Fruit fly (Drosophila melanogaster): ENCODE data around the gene ICA69.

The ICA69 gene

dm6 chr3L:21176935-21177581 lies 45.8 kb downstream of the ICA69 start (continued):
- TF ChIP-seq CrebA (GFP tag; optimal IDR thresholded peaks at IDR 0.05; ENCODE audit: borderline replicate concordance) (no peak), jim (GFP tag; optimal IDR thresholded peaks at IDR 0.05) (no peak), fru (GFP tag; optimal IDR thresholded peaks at IDR 0.05) (peak; percentile 62), OdsH (GFP tag; optimal IDR thresholded peaks at IDR 0.05) (peak; percentile 66), Rel (GFP tag; optimal IDR thresholded peaks at IDR 0.05) (no peak), Rel (tag; optimal IDR thresholded peaks at IDR 0.05) (no peak), usp (GFP tag; optimal IDR thresholded peaks at IDR 0.05) (no peak)
